Worm (Caenorhabditis elegans) whole organism, late embryonic: ENCODE results near the gene T22C8.4.

Source experiments
- T23F11.4 ChIP-seq: fragments of 200-800 bp; sonication (Bioruptor generic); optimal IDR thresholded peaks from 2 replicates; lab custom pipeline; 2018; ENCODE audit warnings: mild to moderate bottlenecking, missing genetic modification characterization, missing compliant biosample characterization
- elt-2 ChIP-seq: sonication (generic microtip); optimal IDR thresholded peaks from 2 replicates; lab custom pipeline; 2016; ENCODE audit warnings: missing genetic modification reagents, missing genetic modification characterization, missing compliant biosample characterization
- odd-2 ChIP-seq: sonication (generic microtip); optimal IDR thresholded peaks from 2 replicates; lab custom pipeline; 2017; ENCODE audit warnings: antibody characterized with exemption, mild to moderate bottlenecking, missing genetic modification characterization, missing compliant biosample characterization

- TF ChIP-seq elt-2 (tag; lab: Kevin White, UChicago) (no peak), T23F11.4 (GFP tag; lab: Kevin White, UChicago) (no peak), odd-2 (tag; lab: Kevin White, UChicago) (no peak)
Observed at ce11 chrII:8643627-8644356, 20.5 kb upstream of the T22C8.4 start.
